Worm (Caenorhabditis elegans) whole organism, midembryonic: ENCODE results near the gene C18A3.11.

ENCODE experiments used
- T22C8.4 ChIP-seq: fragments of 200-800 bp; sonication (Bioruptor generic); IDR thresholded peaks from 2 replicates; pipeline ENCODE4 v1.3.6; 2022; ENCODE audit warnings: missing genetic modification characterization, missing compliant biosample characterization
- cog-1 ChIP-seq: sonication (generic microtip); optimal IDR thresholded peaks from 2 replicates; lab custom pipeline; 2016; ENCODE audit warnings: missing genetic modification characterization, missing compliant biosample characterization
- flt-1 ChIP-seq: fragments of 200-800 bp; sonication (Bioruptor generic); IDR thresholded peaks from 2 replicates; pipeline ENCODE4 v1.3.6; 2022; ENCODE audit warnings: missing genetic modification characterization, missing compliant biosample characterization
- klf-2 ChIP-seq: fragments of 200-800 bp; sonication (Bioruptor generic); conservative IDR thresholded peaks from 2 replicates; pipeline ENCODE4 v1.3.6; 2022; ENCODE audit warnings: missing genetic modification reagents, missing genetic modification characterization, missing compliant biosample characterization
- med-1 ChIP-seq: sonication (generic microtip); optimal IDR thresholded peaks from 2 replicates; lab custom pipeline; 2017; ENCODE audit warnings: missing genetic modification characterization, mild to moderate bottlenecking, missing compliant biosample characterization, antibody characterized with exemption, missing genetic modification reagents; ENCODE audit not compliant: insufficient read depth
- ref-1 ChIP-seq: fragments of 200-800 bp; sonication (Bioruptor generic); conservative IDR thresholded peaks from 2 replicates; pipeline ENCODE4 v1.3.6; 2022; ENCODE audit warnings: missing genetic modification reagents, missing genetic modification characterization, missing compliant biosample characterization
- tab-1 ChIP-seq: fragments of 200-800 bp; sonication (Bioruptor generic); IDR thresholded peaks from 2 replicates; pipeline ENCODE4 v1.3.6; 2022; ENCODE audit warnings: missing genetic modification characterization, missing compliant biosample characterization
- ztf-23 ChIP-seq: fragments of 200-800 bp; sonication (Bioruptor generic); IDR thresholded peaks from 2 replicates; pipeline ENCODE4 v1.3.6; 2022; ENCODE audit warnings: missing genetic modification reagents, missing genetic modification characterization, missing compliant biosample characterization
- ztf-29 ChIP-seq: fragments of 200-800 bp; sonication (Bioruptor generic); IDR thresholded peaks from 2 replicates; pipeline ENCODE4 v1.3.6; 2022; ENCODE audit warnings: missing genetic modification reagents, missing genetic modification characterization, missing compliant biosample characterization

C18A3.11 gene

ce11 chrII:5701485-5701884, 29.3 kb upstream of the C18A3.11 start:
- TF ChIP-seq T22C8.4 (GFP tag; lab: Robert Waterston, UW): no peak

ce11 chrII:5702611-5703192, 28.1 kb upstream of the C18A3.11 start:
- TF ChIP-seq ztf-23 (GFP tag; lab: Robert Waterston, UW) (0 out of 2 replicates have a peak, but pooled peaks have one; percentile 11), ztf-29 (no peak), med-1 (GFP tag; lab: Kevin White, UChicago) (no peak), klf-2 (GFP tag; lab: Robert Waterston, UW) (no peak), flt-1 (GFP tag; lab: Robert Waterston, UW) (no peak)

ce11 chrII:5704479-5704878, 26.4 kb upstream of the C18A3.11 start:
- TF ChIP-seq tab-1 (GFP tag; lab: Robert Waterston, UW) (no peak), ztf-29 (no peak), ztf-23 (GFP tag; lab: Robert Waterston, UW) (no peak), cog-1 (tag; lab: Kevin White, UChicago) (no peak), med-1 (GFP tag; lab: Kevin White, UChicago) (no peak), flt-1 (GFP tag; lab: Robert Waterston, UW) (no peak), ref-1 (GFP tag; lab: Robert Waterston, UW) (no peak), T22C8.4 (GFP tag; lab: Robert Waterston, UW) (no peak), klf-2 (GFP tag; lab: Robert Waterston, UW) (no peak)

ce11 chrII:5707532-5707931, 23.3 kb upstream of the C18A3.11 start, which contains the start of gene osta-2:
Gene osta-2, plus strand, starts transcription at chrII:5707691.
- TF ChIP-seq ztf-29 (no peak), ref-1 (GFP tag; lab: Robert Waterston, UW) (no peak), klf-2 (GFP tag; lab: Robert Waterston, UW) (no peak), med-1 (GFP tag; lab: Kevin White, UChicago) (no peak), ztf-23 (GFP tag; lab: Robert Waterston, UW) (no peak), cog-1 (tag; lab: Kevin White, UChicago) (no peak), tab-1 (GFP tag; lab: Robert Waterston, UW) (no peak), T22C8.4 (GFP tag; lab: Robert Waterston, UW) (no peak)

ce11 chrII:5708154-5708553, 22.7 kb upstream of the C18A3.11 start:
- TF ChIP-seq cog-1 (tag; lab: Kevin White, UChicago): no peak
- no peak for TF ChIP-seq ztf-23 (GFP tag; lab: Robert Waterston, UW)
- no peak for TF ChIP-seq tab-1 (GFP tag; lab: Robert Waterston, UW)
- TF ChIP-seq med-1 (GFP tag; lab: Kevin White, UChicago): no peak
- TF ChIP-seq flt-1 (GFP tag; lab: Robert Waterston, UW): no peak

- TF ChIP-seq flt-1 (GFP tag; lab: Robert Waterston, UW) (no peak), cog-1 (tag; lab: Kevin White, UChicago) (no peak), ztf-23 (GFP tag; lab: Robert Waterston, UW) (no peak), ref-1 (GFP tag; lab: Robert Waterston, UW) (no peak), med-1 (GFP tag; lab: Kevin White, UChicago) (no peak), ztf-29 (no peak), klf-2 (GFP tag; lab: Robert Waterston, UW) (no peak), tab-1 (GFP tag; lab: Robert Waterston, UW) (no peak), T22C8.4 (GFP tag; lab: Robert Waterston, UW) (no peak)
Observed at ce11 chrII:5710835-5711234, 20.0 kb upstream of the C18A3.11 start.

ce11 chrII:5712126-5712525, 18.7 kb upstream of the C18A3.11 start:
- TF ChIP-seq T22C8.4 (GFP tag; lab: Robert Waterston, UW) (no peak), ztf-23 (GFP tag; lab: Robert Waterston, UW) (no peak), flt-1 (GFP tag; lab: Robert Waterston, UW) (no peak), klf-2 (GFP tag; lab: Robert Waterston, UW) (no peak), med-1 (GFP tag; lab: Kevin White, UChicago) (no peak), ztf-29 (no peak), ref-1 (GFP tag; lab: Robert Waterston, UW) (no peak), cog-1 (tag; lab: Kevin White, UChicago) (no peak), tab-1 (GFP tag; lab: Robert Waterston, UW) (no peak)

- TF ChIP-seq ztf-23 (GFP tag; lab: Robert Waterston, UW) (no peak), med-1 (GFP tag; lab: Kevin White, UChicago) (no peak), cog-1 (tag; lab: Kevin White, UChicago) (no peak), flt-1 (GFP tag; lab: Robert Waterston, UW) (0 out of 2 replicates have a peak, but pooled peaks have one; percentile 13), ztf-29 (no peak), T22C8.4 (GFP tag; lab: Robert Waterston, UW) (no peak), tab-1 (GFP tag; lab: Robert Waterston, UW) (no peak)
Observed at ce11 chrII:5714807-5715206, 16.0 kb upstream of the C18A3.11 start, which contains the start of the genes tiar-1 and lelo-4. Gene tiar-1, minus strand, starts transcription at chrII:5714823. Gene lelo-4, plus strand, starts transcription at chrII:5714924.

ce11 chrII:5715745-5716357, 15.0 kb upstream of the C18A3.11 start, which contains the start of the genes C18A3.10 and C18A3.3:
Gene C18A3.10, minus strand, starts transcription at chrII:5715845.
Gene C18A3.3, plus strand, starts transcription at chrII:5716307.
- TF ChIP-seq cog-1 (tag; lab: Kevin White, UChicago) (no peak), med-1 (GFP tag; lab: Kevin White, UChicago) (no peak), tab-1 (GFP tag; lab: Robert Waterston, UW) (no peak), ztf-29 (no peak), ref-1 (GFP tag; lab: Robert Waterston, UW) (no peak), T22C8.4 (GFP tag; lab: Robert Waterston, UW) (no peak), klf-2 (GFP tag; lab: Robert Waterston, UW) (no peak), flt-1 (GFP tag; lab: Robert Waterston, UW) (no peak), ztf-23 (GFP tag; lab: Robert Waterston, UW) (no peak)
